Worm (Caenorhabditis elegans) whole organism, young adult: Measurements from ENCODE around the gene F53F4.4.

Source experiments
- ZK185.1 ChIP-seq: sonication (generic microtip); optimal IDR thresholded peaks from 2 replicates; lab custom pipeline; 2016; ENCODE audit warnings: mild to moderate bottlenecking, missing genetic modification characterization, missing compliant biosample characterization; ENCODE audit not compliant: poor library complexity, severe bottlenecking
- ceh-100 ChIP-seq: fragments of 200-800 bp; sonication (Bioruptor generic); IDR thresholded peaks from 2 replicates; pipeline ENCODE4 v1.3.6; 2022; ENCODE audit warnings: missing genetic modification reagents, missing genetic modification characterization, missing compliant biosample characterization
- lsl-1 ChIP-seq: fragments of 200-800 bp; sonication (Bioruptor generic); optimal IDR thresholded peaks from 2 replicates; lab custom pipeline; 2018; ENCODE audit warnings: mild to moderate bottlenecking, missing genetic modification characterization, moderate library complexity, missing compliant biosample characterization
- snpc-4 ChIP-seq, 5 experiments: fragments of 150-350 bp in 1 of 5; sonication (generic microtip) in 4 of 5; optimal IDR thresholded peaks; 2 replicates each; lab custom pipeline; 2014 to 2018; ENCODE audit warnings: missing genetic modification characterization in 5 of 5, missing biosample characterization in 3 of 5, antibody characterized with exemption in 2 of 5, mild to moderate bottlenecking in 2 of 5, missing compliant biosample characterization in 2 of 5, missing genotype in 2 of 5, moderate library complexity in 2 of 5, missing genetic modification reagents in 1 of 5
- ztf-25 ChIP-seq: fragments of 200-800 bp; sonication (Bioruptor generic); IDR thresholded peaks from 2 replicates; pipeline ENCODE4 v1.3.6; 2022; ENCODE audit warnings: missing genetic modification reagents, missing genetic modification characterization, missing compliant biosample characterization

DNA sequence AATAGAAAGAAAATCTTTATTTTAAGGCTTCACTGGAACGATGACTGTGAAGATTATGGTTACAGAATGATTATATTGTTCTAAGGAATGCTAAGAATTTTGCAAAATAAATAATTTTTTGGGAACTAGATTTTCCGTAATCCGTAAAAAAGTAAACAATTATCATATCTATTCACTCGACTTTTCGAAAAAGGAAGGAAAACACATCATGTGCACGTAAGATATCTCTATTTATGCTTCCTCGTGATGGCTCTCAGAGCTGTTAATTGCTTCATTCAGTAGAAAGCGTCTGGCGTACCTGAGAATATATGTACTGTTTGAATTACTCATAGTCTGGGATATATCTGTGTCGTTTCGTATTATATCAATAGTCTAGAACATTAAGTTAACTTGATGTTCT, 26.6 kb downstream of the F53F4.4 start, which contains the start of gene srd-11:
- no peak for TF ChIP-seq ceh-100 (GFP tag; lab: Robert Waterston, UW)
- TF ChIP-seq ZK185.1 (tag; lab: Kevin White, UChicago): no peak
- no peak for TF ChIP-seq snpc-4 (GFP tag; optimal IDR thresholded peaks at IDR 0.05; lab: Kevin White, UChicago)
- TF ChIP-seq snpc-4 (tag; optimal IDR thresholded peaks at IDR 0.05; lab: Kevin White, UChicago): no peak
- TF ChIP-seq lsl-1 (GFP tag; lab: Kevin White, UChicago): no peak
- TF ChIP-seq ztf-25: no peak
